Worm (Caenorhabditis elegans) whole organism, young adult: ENCODE results near the gene Y41E3.8.

Source experiments
- B0019.2 ChIP-seq: fragments of 200-800 bp; sonication (Bioruptor generic); conservative IDR thresholded peaks from 2 replicates; pipeline ENCODE4 v1.3.6; 2022; ENCODE audit warnings: missing genetic modification reagents, missing genetic modification characterization, missing compliant biosample characterization
- B0261.1 ChIP-seq: sonication (generic microtip); optimal IDR thresholded peaks from 2 replicates; lab custom pipeline; 2016; ENCODE audit warnings: mild to moderate bottlenecking, missing genetic modification characterization, moderate library complexity, missing compliant biosample characterization
- C17E4.6 ChIP-seq: fragments of 200-800 bp; sonication (Bioruptor generic); IDR thresholded peaks from 2 replicates; pipeline ENCODE4 v1.3.6; 2022; ENCODE audit warnings: missing genetic modification reagents, missing genetic modification characterization, missing compliant biosample characterization
- D2030.7 ChIP-seq: fragments of 200-800 bp; sonication (Bioruptor generic); IDR thresholded peaks from 2 replicates; pipeline ENCODE4 v1.3.6; 2022; ENCODE audit warnings: missing genetic modification reagents, missing genetic modification characterization, missing compliant biosample characterization
- F55B11.4 ChIP-seq: sonication (generic microtip); optimal IDR thresholded peaks from 2 replicates; lab custom pipeline; 2016; ENCODE audit warnings: missing compliant biosample characterization, missing genetic modification characterization, borderline replicate concordance; ENCODE audit not compliant: insufficient read depth
- F57C9.4 ChIP-seq: sonication (generic microtip); optimal IDR thresholded peaks from 2 replicates; lab custom pipeline; 2017; ENCODE audit warnings: mild to moderate bottlenecking, missing genetic modification characterization, missing compliant biosample characterization
- T07F8.4 ChIP-seq: sonication (generic microtip); optimal IDR thresholded peaks from 2 replicates; lab custom pipeline; 2016; ENCODE audit warnings: mild to moderate bottlenecking, missing genetic modification characterization, moderate library complexity, missing compliant biosample characterization
- Y53G8AR.9 ChIP-seq: fragments of 200-800 bp; sonication (Bioruptor generic); conservative IDR thresholded peaks from 2 replicates; pipeline ENCODE4 v1.3.6; 2022; ENCODE audit warnings: missing genetic modification reagents, missing genetic modification characterization, missing compliant biosample characterization
- ZK185.1 ChIP-seq: sonication (generic microtip); optimal IDR thresholded peaks from 2 replicates; lab custom pipeline; 2016; ENCODE audit warnings: mild to moderate bottlenecking, missing genetic modification characterization, missing compliant biosample characterization; ENCODE audit not compliant: poor library complexity, severe bottlenecking
- atf-7 ChIP-seq: sonication (generic microtip); optimal IDR thresholded peaks from 2 replicates; lab custom pipeline; 2017; ENCODE audit warnings: mild to moderate bottlenecking, missing genetic modification characterization, missing compliant biosample characterization
- attf-3 ChIP-seq: fragments of 200-800 bp; sonication (Bioruptor generic); conservative IDR thresholded peaks from 2 replicates; pipeline ENCODE4 v1.3.6; 2022; ENCODE audit warnings: missing genetic modification reagents, missing genetic modification characterization, missing compliant biosample characterization
- attf-6 ChIP-seq: fragments of 200-800 bp; sonication (Bioruptor generic); IDR thresholded peaks from 2 replicates; pipeline ENCODE4 v1.3.6; 2022; ENCODE audit warnings: missing genetic modification reagents, missing genetic modification characterization, missing compliant biosample characterization
- cebp-1 ChIP-seq, 2 experiments: fragments of 200-800 bp in 1 of 2; sonication (Bioruptor generic) in 1 of 2; sonication (generic microtip) in 1 of 2; IDR thresholded peaks in 1 of 2; optimal IDR thresholded peaks in 1 of 2; 2 replicates each; pipeline versions ENCODE4 v1.3.6 to Lab custom; 2017 to 2022; ENCODE audit warnings: missing compliant biosample characterization in 2 of 2, missing genetic modification characterization in 2 of 2, mild to moderate bottlenecking in 1 of 2, missing genetic modification reagents in 1 of 2, moderate library complexity in 1 of 2
- cebp-2 ChIP-seq: fragments of 200-800 bp; sonication (Bioruptor generic); IDR thresholded peaks from 2 replicates; pipeline ENCODE4 v1.3.6; 2022; ENCODE audit warnings: missing genetic modification characterization, missing compliant biosample characterization
- chd-7 ChIP-seq: sonication (generic microtip); optimal IDR thresholded peaks from 2 replicates; lab custom pipeline; 2016; ENCODE audit warnings: mild to moderate bottlenecking, missing genetic modification characterization, moderate library complexity, missing compliant biosample characterization
- efl-1 ChIP-seq: fragments of 150-350 bp; optimal IDR thresholded peaks from 2 replicates; lab custom pipeline; 2014; ENCODE audit warnings: missing biosample characterization, missing genetic modification reagents, missing genetic modification characterization
- egrh-3 ChIP-seq: fragments of 200-800 bp; sonication (Bioruptor generic); IDR thresholded peaks from 2 replicates; pipeline ENCODE4 v1.3.6; 2022; ENCODE audit warnings: missing genetic modification reagents, missing genetic modification characterization, missing compliant biosample characterization
- hmg-20 ChIP-seq: fragments of 200-800 bp; sonication (Bioruptor generic); IDR thresholded peaks from 2 replicates; pipeline ENCODE4 v1.3.6; 2022; ENCODE audit warnings: missing genetic modification reagents, missing genetic modification characterization, missing compliant biosample characterization
- hsf-1 ChIP-seq: fragments of 200-800 bp; sonication (Bioruptor generic); IDR thresholded peaks from 2 replicates; pipeline ENCODE4 v1.3.6; 2022; ENCODE audit warnings: missing genetic modification reagents, missing genetic modification characterization, missing compliant biosample characterization
- let-607 ChIP-seq, 2 experiments: fragments of 200-800 bp in 1 of 2; sonication (Bioruptor generic) in 1 of 2; sonication (generic microtip) in 1 of 2; optimal IDR thresholded peaks; 2 replicates each; lab custom pipeline; 2016 to 2018; ENCODE audit warnings: mild to moderate bottlenecking in 2 of 2, missing compliant biosample characterization in 2 of 2, missing genetic modification characterization in 2 of 2, moderate library complexity in 2 of 2, missing genotype in 1 of 2
- lin-54 ChIP-seq: fragments of 200-800 bp; sonication (Bioruptor generic); optimal IDR thresholded peaks from 2 replicates; lab custom pipeline; 2018; ENCODE audit warnings: mild to moderate bottlenecking, missing genetic modification characterization, missing compliant biosample characterization
- lsl-1 ChIP-seq: fragments of 200-800 bp; sonication (Bioruptor generic); optimal IDR thresholded peaks from 2 replicates; lab custom pipeline; 2018; ENCODE audit warnings: mild to moderate bottlenecking, missing genetic modification characterization, moderate library complexity, missing compliant biosample characterization
- lsy-27 ChIP-seq: sonication (generic microtip); optimal IDR thresholded peaks from 2 replicates; lab custom pipeline; 2017; ENCODE audit warnings: missing genetic modification characterization, mild to moderate bottlenecking, missing compliant biosample characterization, antibody characterized with exemption, missing genotype, borderline replicate concordance; ENCODE audit not compliant: insufficient read depth
- madf-6 ChIP-seq: fragments of 200-800 bp; sonication (Bioruptor generic); IDR thresholded peaks from 2 replicates; pipeline ENCODE4 v1.3.6; 2022; ENCODE audit warnings: missing genetic modification reagents, missing genetic modification characterization, missing compliant biosample characterization
- madf-8 ChIP-seq: fragments of 200-800 bp; sonication (Bioruptor generic); conservative IDR thresholded peaks from 2 replicates; pipeline ENCODE4 v1.3.6; 2022; ENCODE audit warnings: missing genetic modification reagents, missing genetic modification characterization, missing compliant biosample characterization
- mel-28 ChIP-seq: sonication (generic microtip); optimal IDR thresholded peaks from 2 replicates; lab custom pipeline; 2016; ENCODE audit warnings: borderline replicate concordance, mild to moderate bottlenecking, missing genetic modification characterization, missing compliant biosample characterization
- nfyb-1 ChIP-seq: fragments of 200-800 bp; sonication (Bioruptor generic); IDR thresholded peaks from 2 replicates; pipeline ENCODE4 v1.3.6; 2022; ENCODE audit warnings: missing genetic modification reagents, missing genetic modification characterization, missing compliant biosample characterization
- nhr-179 ChIP-seq: sonication (generic microtip); optimal IDR thresholded peaks from 2 replicates; lab custom pipeline; 2016; ENCODE audit warnings: mild to moderate bottlenecking, missing genetic modification characterization, missing compliant biosample characterization
- pbrm-1 ChIP-seq: fragments of 200-800 bp; sonication (Bioruptor generic); IDR thresholded peaks from 2 replicates; pipeline ENCODE4 v1.3.6; 2022; ENCODE audit warnings: missing genetic modification reagents, missing genetic modification characterization, missing compliant biosample characterization
- rpc-1 ChIP-seq, 2 experiments: fragments of 150-350 bp in 1 of 2; sonication (generic microtip) in 1 of 2; optimal IDR thresholded peaks; 2 replicates each; lab custom pipeline; 2014 to 2018; ENCODE audit warnings: missing biosample characterization in 1 of 2, missing genetic modification characterization in 1 of 2, missing genetic modification reagents in 1 of 2, missing genotype in 1 of 2
- tbp1 ChIP-seq: fragments of 200-800 bp; sonication (Bioruptor generic); optimal IDR thresholded peaks from 2 replicates; lab custom pipeline; 2018; ENCODE audit warnings: mild to moderate bottlenecking, missing genetic modification characterization, missing compliant biosample characterization
- xnd-1 ChIP-seq: sonication (generic microtip); optimal IDR thresholded peaks from 2 replicates; lab custom pipeline; 2016; ENCODE audit warnings: missing genotype, missing genetic modification reagents, missing genetic modification characterization, missing compliant biosample characterization
- zfh-2 ChIP-seq: fragments of 200-800 bp; sonication (Bioruptor generic); conservative IDR thresholded peaks from 2 replicates; pipeline ENCODE4 v1.3.6; 2022; ENCODE audit warnings: missing genetic modification reagents, missing genetic modification characterization, missing compliant biosample characterization
- ztf-25 ChIP-seq: fragments of 200-800 bp; sonication (Bioruptor generic); IDR thresholded peaks from 2 replicates; pipeline ENCODE4 v1.3.6; 2022; ENCODE audit warnings: missing genetic modification reagents, missing genetic modification characterization, missing compliant biosample characterization
- ztf-26 ChIP-seq: sonication (generic microtip); optimal IDR thresholded peaks from 2 replicates; lab custom pipeline; 2017; ENCODE audit warnings: missing genetic modification characterization, missing compliant biosample characterization
- ztf-3 ChIP-seq: fragments of 200-800 bp; sonication (Bioruptor generic); optimal IDR thresholded peaks from 2 replicates; lab custom pipeline; 2018; ENCODE audit warnings: mild to moderate bottlenecking, missing genetic modification characterization, missing compliant biosample characterization
- ztf-6 ChIP-seq: fragments of 200-800 bp; sonication (Bioruptor generic); IDR thresholded peaks from 2 replicates; pipeline ENCODE4 v1.3.6; 2022; ENCODE audit warnings: missing genetic modification reagents, missing genetic modification characterization, missing compliant biosample characterization

Gene Y41E3.8

DNA sequence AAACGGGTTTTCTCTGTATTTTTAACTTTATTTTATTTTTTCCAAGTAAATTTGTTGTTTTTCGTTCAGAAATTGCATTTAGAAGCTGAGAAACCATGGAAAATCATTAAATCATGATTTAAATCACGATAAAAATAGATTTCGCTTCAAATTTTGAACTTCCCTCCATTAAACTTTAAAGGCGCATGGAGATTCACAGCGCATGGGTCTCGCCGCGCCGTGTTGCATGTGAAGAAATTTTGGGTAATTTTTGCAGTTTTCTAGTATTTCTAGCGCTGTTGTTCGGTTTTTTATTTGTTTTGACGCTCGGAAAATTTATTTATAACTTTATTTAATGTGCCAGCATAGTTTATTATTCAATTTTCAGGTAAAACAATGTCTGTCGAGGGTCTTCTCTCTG is 8.2 kb upstream of the Y41E3.8 start, which contains the start of gene eef-1B.2 (continued):
- no peak for TF ChIP-seq T07F8.4 (tag; lab: Kevin White, UChicago)
- no peak for TF ChIP-seq lsy-27
- no peak for TF ChIP-seq C17E4.6
- peak; percentile 9 to 77 for TF ChIP-seq let-607 (tag; optimal IDR thresholded peaks at IDR 0.05; lab: Kevin White, UChicago)
- no peak for TF ChIP-seq B0019.2 (GFP tag; lab: Robert Waterston, UW)
- TF ChIP-seq attf-3 (GFP tag; lab: Robert Waterston, UW) = 0 out of 2 replicates have a peak, but pooled peaks have one; percentile 18
- no peak for TF ChIP-seq B0261.1
- no peak for TF ChIP-seq mel-28 (tag; lab: Kevin White, UChicago)
- 0 out of 2 replicates have a peak, but pooled peaks have one; percentile 36 for TF ChIP-seq D2030.7

ce11 chrIV:15029565-15029964 is 787 bp upstream of the Y41E3.8 start:
- TF ChIP-seq pbrm-1 = no peak
- peak; percentile 18 for TF ChIP-seq lin-54
- peak; percentile 38; the same call in 1 of the 2 replicates for TF ChIP-seq madf-8 (GFP tag; lab: Robert Waterston, UW)
- no peak for TF ChIP-seq ztf-6 (GFP tag; lab: Robert Waterston, UW)
- TF ChIP-seq tbp1 (GFP tag; lab: Kevin White, UChicago) = peak; percentile 4
- no peak for TF ChIP-seq hmg-20 (GFP tag; lab: Robert Waterston, UW)
- TF ChIP-seq atf-7 = no peak
- peak; percentile 70 for TF ChIP-seq efl-1 (GFP tag; lab: Kevin White, UChicago)
- no peak for TF ChIP-seq ztf-26 (tag; lab: Kevin White, UChicago)
- TF ChIP-seq F55B11.4 (tag; lab: Kevin White, UChicago) = no peak
- no peak for TF ChIP-seq ZK185.1 (tag; lab: Kevin White, UChicago)
- 0 out of 2 replicates have a peak, but pooled peaks have one; percentile 14 for TF ChIP-seq cebp-2
- peak; percentile 33; the same call in 1 of the 2 replicates for TF ChIP-seq hsf-1 (GFP tag; lab: Robert Waterston, UW)
- TF ChIP-seq ztf-3 (GFP tag; lab: Kevin White, UChicago) = no peak
- no peak for TF ChIP-seq ztf-25 (GFP tag; lab: Robert Waterston, UW)
- peak; percentile 67 for TF ChIP-seq xnd-1 (tag; lab: Kevin White, UChicago)
- TF ChIP-seq madf-6 = peak; percentile 80

- TF ChIP-seq D2030.7 (no peak), egrh-3 (0 out of 2 replicates have a peak, but pooled peaks have one; percentile 35), chd-7 (no peak), T07F8.4 (tag; lab: Kevin White, UChicago) (no peak), attf-6 (peak; percentile 40; the same call in 1 of the 2 replicates), lsl-1 (GFP tag; lab: Kevin White, UChicago) (no peak), zfh-2 (peak; percentile 59), Y53G8AR.9 (no peak)
Observed at ce11 chrIV:15028386-15028785, 392 bp downstream of the Y41E3.8 start.

ce11 chrIV:15027884-15028283 is 894 bp downstream of the Y41E3.8 start:
- TF ChIP-seq lin-54 (no peak), nfyb-1 (peak; percentile 73), F57C9.4 (tag; lab: Kevin White, UChicago) (no peak), cebp-1 (GFP tag; IDR thresholded peaks at IDR 0.05; lab: Robert Waterston, UW) (no peak), cebp-1 (tag; optimal IDR thresholded peaks at IDR 0.05; lab: Kevin White, UChicago) (no peak), hsf-1 (GFP tag; lab: Robert Waterston, UW) (no peak), nhr-179 (tag; lab: Kevin White, UChicago) (no peak), rpc-1 (optimal IDR thresholded peaks at IDR 0.05; lab: Kevin White, UChicago) (no peak), rpc-1 (tag; optimal IDR thresholded peaks at IDR 0.05; lab: Kevin White, UChicago) (no peak)
